Fruit fly (Drosophila melanogaster): ENCODE results near the gene CG32982.

- TF ChIP-seq ey (GFP tag; optimal IDR thresholded peaks at IDR 0.05), result no peak
- TF ChIP-seq Hr83 (GFP tag; optimal IDR thresholded peaks at IDR 0.05; ENCODE audit: poor library complexity, severe bottlenecking), result no peak
- no peak for TF ChIP-seq br (GFP tag; optimal IDR thresholded peaks at IDR 0.05)
- TF ChIP-seq lola (GFP tag; optimal IDR thresholded peaks at IDR 0.05), result no peak
- no peak for TF ChIP-seq psq (GFP tag; optimal IDR thresholded peaks at IDR 0.05)
- no peak for TF ChIP-seq Myc (optimal IDR thresholded peaks at IDR 0.05)
These were observed 64.7 kb downstream of the CG32982 start for dm6 chr2L:9190270-9190669.

All from whole organism, wandering third instar larva.